Fruit fly (Drosophila melanogaster) whole organism, embryonic: ENCODE results near the gene Fancd2.

Experiments
- CG10147 ChIP-seq: fragments of 200-800 bp; sonication (Bioruptor generic); optimal IDR thresholded peaks from 2 replicates; lab custom pipeline; 2019; ENCODE audit warnings: missing biosample characterization, mild to moderate bottlenecking, missing genetic modification characterization, moderate library complexity
- CG10959 ChIP-seq: fragments of 200-800 bp; sonication (Bioruptor generic); IDR thresholded peaks from 2 replicates; pipeline ENCODE4 v1.3.6; 2022; ENCODE audit warnings: missing biosample characterization, missing genetic modification characterization
- CG14965 ChIP-seq: fragments of 200-800 bp; sonication (Bioruptor generic); optimal IDR thresholded peaks from 2 replicates; lab custom pipeline; 2016; ENCODE audit warnings: missing biosample characterization, missing genetic modification characterization, borderline replicate concordance
- CG1602 ChIP-seq: fragments of 200-800 bp; sonication (Bioruptor generic); optimal IDR thresholded peaks from 3 replicates; lab custom pipeline; 2016; ENCODE audit warnings: missing biosample characterization, missing genetic modification characterization
- CG17829 ChIP-seq: fragments of 200-800 bp; optimal IDR thresholded peaks from 2 replicates; lab custom pipeline; 2019; ENCODE audit warnings: missing biosample characterization, mild to moderate bottlenecking, missing genetic modification characterization, moderate library complexity
- CG32532 ChIP-seq: fragments of 200-800 bp; sonication (Bioruptor generic); IDR thresholded peaks from 2 replicates; pipeline ENCODE4 v1.3.6; 2022; ENCODE audit warnings: missing biosample characterization, missing genetic modification characterization
- CG34422 ChIP-seq: fragments of 200-800 bp; sonication (Bioruptor generic); IDR thresholded peaks from 3 replicates; pipeline ENCODE4 v1.3.6; 2022; ENCODE audit warnings: missing biosample characterization, missing genetic modification characterization
- CG4617 ChIP-seq: fragments of 200-800 bp; sonication (Bioruptor generic); optimal IDR thresholded peaks from 3 replicates; lab custom pipeline; 2016; ENCODE audit warnings: missing biosample characterization, missing genetic modification characterization, borderline replicate concordance
- CG7839 ChIP-seq: fragments of 200-800 bp; sonication (Bioruptor generic); optimal IDR thresholded peaks from 3 replicates; lab custom pipeline; 2018; ENCODE audit warnings: missing biosample characterization, mild to moderate bottlenecking, missing genetic modification characterization, moderate library complexity
- Chrac-16 ChIP-seq: fragments of 200-800 bp; sonication (Bioruptor generic); optimal IDR thresholded peaks from 3 replicates; lab custom pipeline; 2016; ENCODE audit warnings: missing biosample characterization, missing genetic modification characterization
- Dad ChIP-seq: fragments of 200-800 bp; sonication (Bioruptor generic); optimal IDR thresholded peaks from 3 replicates; lab custom pipeline; 2016; ENCODE audit warnings: missing biosample characterization, missing genetic modification characterization
- Doc3 ChIP-seq: fragments of 200-800 bp; sonication (Bioruptor generic); IDR thresholded peaks from 3 replicates; pipeline ENCODE4 v1.3.6; 2022; ENCODE audit warnings: missing biosample characterization, missing genetic modification characterization; ENCODE audit not compliant: partially characterized antibody
- Dp ChIP-seq: fragments of 200-800 bp; sonication (Bioruptor generic); optimal IDR thresholded peaks from 2 replicates; lab custom pipeline; 2018; ENCODE audit warnings: missing biosample characterization, mild to moderate bottlenecking, missing genetic modification characterization, moderate library complexity
- Drgx ChIP-seq: fragments of 200-800 bp; sonication (Bioruptor generic); IDR thresholded peaks from 2 replicates; pipeline ENCODE4 v1.3.6; 2022; ENCODE audit warnings: missing biosample characterization, missing genetic modification characterization
- E2f2 ChIP-seq: fragments of 200-800 bp; sonication (Bioruptor generic); IDR thresholded peaks from 2 replicates; pipeline ENCODE4 v1.3.6; 2022; ENCODE audit warnings: missing biosample characterization, missing genetic modification characterization
- Ets65A ChIP-seq: fragments of 200-800 bp; sonication (Bioruptor generic); peaks from one replicate; lab custom pipeline; 2016; ENCODE audit warnings: missing biosample characterization, missing genetic modification characterization
- Hr78 ChIP-seq, 2 experiments: fragments of 200-800 bp in 1 of 2; fragments of >200 bp in 1 of 2; sonication (Bioruptor generic) in 1 of 2; optimal IDR thresholded peaks; 2 replicates each; lab custom pipeline; 2017 to 2019; ENCODE audit warnings: missing biosample characterization in 2 of 2, missing genetic modification characterization in 2 of 2, mild to moderate bottlenecking in 1 of 2, moderate library complexity in 1 of 2
- MESR4 ChIP-seq: fragments of 200-800 bp; sonication (Bioruptor generic); optimal IDR thresholded peaks from 2 replicates; lab custom pipeline; 2018; ENCODE audit warnings: missing biosample characterization, mild to moderate bottlenecking, missing genetic modification characterization, moderate library complexity
- Myb ChIP-seq: fragments of 200-800 bp; sonication (Bioruptor generic); optimal IDR thresholded peaks from 2 replicates; lab custom pipeline; 2016; ENCODE audit warnings: missing biosample characterization, missing genetic modification characterization
- Neu2 ChIP-seq: fragments of 200-800 bp; sonication (Bioruptor generic); optimal IDR thresholded peaks from 3 replicates; lab custom pipeline; 2016; ENCODE audit warnings: missing biosample characterization, missing genetic modification characterization, borderline replicate concordance
- Stat92E ChIP-seq, 3 experiments: fragments of >200 bp in 2 of 3; fragments of 200-800 bp in 1 of 3; sonication (Bioruptor generic) in 1 of 3; optimal IDR thresholded peaks; 2 replicates each; lab custom pipeline; 2017 to 2019; ENCODE audit warnings: missing biosample characterization in 3 of 3, missing genetic modification characterization in 3 of 3, mild to moderate bottlenecking in 1 of 3, moderate library complexity in 1 of 3
- Taf1 ChIP-seq: fragments of 200-800 bp; sonication (Bioruptor generic); IDR thresholded peaks from 2 replicates; pipeline ENCODE4 v1.3.6; 2022; ENCODE audit warnings: missing biosample characterization, missing genetic modification characterization
- ab ChIP-seq: fragments of 200-800 bp; sonication (Bioruptor generic); optimal IDR thresholded peaks from 2 replicates; lab custom pipeline; 2016; ENCODE audit warnings: missing biosample characterization, missing genetic modification characterization
- aop ChIP-seq: fragments of 200-800 bp; sonication (Bioruptor generic); IDR thresholded peaks from 2 replicates; pipeline ENCODE4 v1.3.6; 2022; ENCODE audit warnings: missing biosample characterization, missing genetic modification characterization
- ara ChIP-seq: fragments of 200-800 bp; sonication (Bioruptor generic); IDR thresholded peaks from 2 replicates; pipeline ENCODE4 v1.3.6; 2022; ENCODE audit warnings: missing biosample characterization, missing genetic modification characterization
- bcd ChIP-seq: fragments of 200-800 bp; sonication (Bioruptor generic); optimal IDR thresholded peaks from 2 replicates; lab custom pipeline; 2017; ENCODE audit warnings: missing biosample characterization, mild to moderate bottlenecking, missing genetic modification characterization
- bigmax ChIP-seq: fragments of 200-800 bp; sonication (Bioruptor generic); optimal IDR thresholded peaks from 2 replicates; lab custom pipeline; 2018; ENCODE audit warnings: missing biosample characterization, mild to moderate bottlenecking, missing genetic modification characterization
- crp ChIP-seq, 2 experiments: fragments of 200-800 bp; sonication (Bioruptor generic); optimal IDR thresholded peaks; 2 replicates in 1 of 2; 3 replicates in 1 of 2; lab custom pipeline; 2017; ENCODE audit warnings: missing biosample characterization in 2 of 2, missing genetic modification characterization in 2 of 2, mild to moderate bottlenecking in 1 of 2, moderate library complexity in 1 of 2
- dmrt99B ChIP-seq: fragments of 200-800 bp; sonication (Bioruptor generic); optimal IDR thresholded peaks from 2 replicates; lab custom pipeline; 2018; ENCODE audit warnings: missing biosample characterization, mild to moderate bottlenecking, missing genetic modification characterization, moderate library complexity
- ems ChIP-seq: fragments of 200-800 bp; sonication (Bioruptor generic); optimal IDR thresholded peaks from 3 replicates; lab custom pipeline; 2016; ENCODE audit warnings: missing biosample characterization, missing genetic modification characterization
- fru ChIP-seq: fragments of >200 bp; optimal IDR thresholded peaks from 2 replicates; lab custom pipeline; 2017
- gcm2 ChIP-seq: fragments of 200-800 bp; sonication (Bioruptor generic); optimal IDR thresholded peaks from 2 replicates; lab custom pipeline; 2016; ENCODE audit warnings: missing biosample characterization, missing genetic modification characterization
- gem ChIP-seq: fragments of 200-800 bp; sonication (Bioruptor generic); optimal IDR thresholded peaks from 2 replicates; lab custom pipeline; 2019; ENCODE audit warnings: missing biosample characterization, mild to moderate bottlenecking, missing genetic modification characterization, moderate library complexity
- hb ChIP-seq: fragments of 200-800 bp; sonication (Bioruptor generic); IDR thresholded peaks from 3 replicates; pipeline ENCODE4 v1.3.6; 2022; ENCODE audit warnings: missing biosample characterization, missing genetic modification characterization; ENCODE audit not compliant: partially characterized antibody
- her ChIP-seq: fragments of 200-800 bp; sonication (Bioruptor generic); optimal IDR thresholded peaks from 2 replicates; lab custom pipeline; 2016; ENCODE audit warnings: missing biosample characterization, missing genetic modification characterization
- jing ChIP-seq: fragments of 200-800 bp; sonication (Bioruptor generic); optimal IDR thresholded peaks from 2 replicates; lab custom pipeline; 2018; ENCODE audit warnings: missing biosample characterization, mild to moderate bottlenecking, missing genetic modification characterization
- nerfin-2 ChIP-seq: fragments of 200-800 bp; sonication (Bioruptor generic); IDR thresholded peaks from 2 replicates; pipeline ENCODE4 v1.3.6; 2022; ENCODE audit warnings: missing biosample characterization, missing genetic modification characterization; ENCODE audit not compliant: partially characterized antibody
- pb ChIP-seq: fragments of 200-800 bp; sonication (Bioruptor generic); optimal IDR thresholded peaks from 3 replicates; lab custom pipeline; 2016; ENCODE audit warnings: missing biosample characterization, missing genetic modification characterization
- psq ChIP-seq: fragments of 200-800 bp; sonication (Bioruptor generic); optimal IDR thresholded peaks from 2 replicates; lab custom pipeline; 2017; ENCODE audit warnings: missing biosample characterization, missing genetic modification characterization
- pzg ChIP-seq: fragments of 200-800 bp; sonication (Bioruptor generic); optimal IDR thresholded peaks from 3 replicates; lab custom pipeline; 2018; ENCODE audit warnings: missing biosample characterization, mild to moderate bottlenecking, missing genetic modification characterization, moderate library complexity
- sima ChIP-seq: fragments of 200-800 bp; sonication (Bioruptor generic); optimal IDR thresholded peaks from 2 replicates; lab custom pipeline; 2016; ENCODE audit warnings: missing biosample characterization, missing genetic modification characterization
- stwl ChIP-seq: fragments of 200-800 bp; sonication (Bioruptor generic); optimal IDR thresholded peaks from 3 replicates; lab custom pipeline; 2018; ENCODE audit warnings: missing biosample characterization, mild to moderate bottlenecking, missing genetic modification characterization, moderate library complexity
- tio ChIP-seq: fragments of 200-800 bp; sonication (Bioruptor generic); optimal IDR thresholded peaks from 2 replicates; lab custom pipeline; 2017; ENCODE audit warnings: missing biosample characterization, missing genetic modification characterization, inconsistent platforms
- zen2 ChIP-seq: fragments of 200-800 bp; sonication (Bioruptor generic); IDR thresholded peaks from 3 replicates; pipeline ENCODE4 v1.3.6; 2022; ENCODE audit warnings: missing biosample characterization, missing genetic modification characterization; ENCODE audit not compliant: partially characterized antibody

The Fancd2 gene

DNA sequence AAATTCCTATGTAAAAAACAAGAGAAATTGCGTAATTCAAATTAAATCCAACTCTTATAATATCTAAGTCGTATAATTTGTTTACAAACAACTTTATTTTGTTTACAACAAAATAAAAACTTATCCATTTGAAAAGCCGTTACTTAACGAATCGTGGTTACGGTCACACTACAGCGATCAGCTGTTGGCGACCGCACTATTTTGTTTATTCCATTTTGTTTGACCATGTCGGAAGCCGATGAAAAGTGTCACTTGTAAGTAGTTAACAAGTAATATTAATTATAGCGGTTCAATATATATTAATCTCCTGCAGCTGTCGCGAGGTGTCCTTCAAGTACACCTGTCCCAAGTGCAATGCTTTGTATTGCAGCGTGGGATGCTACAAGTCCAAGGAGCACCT is 15.0 kb upstream of the Fancd2 start, which contains the start of gene CG31223 (continued):
- TF ChIP-seq CG34422 (GFP tag; lab: Robert Waterston, UW) (no peak), Myb (GFP tag; lab: Kevin White, UChicago) (peak; percentile 58), Dp (peak; percentile 10), Dad (GFP tag; lab: Kevin White, UChicago) (no peak), Taf1 (GFP tag; lab: Robert Waterston, UW) (no peak), CG7839 (tag; lab: Kevin White, UChicago) (no peak), CG10959 (GFP tag; lab: Robert Waterston, UW) (no peak), CG14965 (GFP tag; lab: Kevin White, UChicago) (no peak), Drgx (GFP tag; lab: Robert Waterston, UW) (no peak), CG10147 (no peak), pb (GFP tag; lab: Kevin White, UChicago) (no peak), jing (no peak), her (GFP tag; lab: Kevin White, UChicago) (no peak), zen2 (GFP tag; lab: Robert Waterston, UW) (no peak), crp (GFP tag; optimal IDR thresholded peaks at IDR 0.05; lab: Kevin White, UChicago) (peak; percentile 14 to 80), CG32532 (GFP tag; lab: Robert Waterston, UW) (no peak), pzg (peak; percentile 9), Ets65A (GFP tag; lab: Kevin White, UChicago) (peak; percentile 52), gem (tag; lab: Kevin White, UChicago) (no peak), E2f2 (peak; percentile 18), psq (GFP tag; lab: Kevin White, UChicago) (no peak), ara (GFP tag; lab: Robert Waterston, UW) (no peak), gcm2 (GFP tag; lab: Kevin White, UChicago) (no peak), hb (no peak), stwl (tag; lab: Kevin White, UChicago) (no peak), aop (GFP tag; lab: Robert Waterston, UW) (no peak), fru (no peak), nerfin-2 (GFP tag; lab: Robert Waterston, UW) (no peak), CG1602 (no peak), MESR4 (GFP tag; lab: Kevin White, UChicago) (peak; percentile 7), Neu2 (GFP tag; lab: Kevin White, UChicago) (no peak), dmrt99B (no peak), tio (GFP tag; lab: Kevin White, UChicago) (no peak), bigmax (GFP tag; lab: Kevin White, UChicago) (no peak), CG4617 (GFP tag; lab: Kevin White, UChicago) (no peak), Hr78 (GFP tag; optimal IDR thresholded peaks at IDR 0.05; lab: Kevin White, UChicago) (no peak), sima (GFP tag; lab: Kevin White, UChicago) (no peak), bcd (GFP tag; lab: Kevin White, UChicago) (no peak), ab (GFP tag; lab: Kevin White, UChicago) (no peak), Chrac-16 (GFP tag; lab: Kevin White, UChicago) (no peak), Doc3 (GFP tag; lab: Robert Waterston, UW) (no peak), CG17829 (no peak), ems (GFP tag; lab: Kevin White, UChicago) (no peak), Stat92E (GFP tag; optimal IDR thresholded peaks at IDR 0.05; lab: Kevin White, UChicago) (no peak)
